Fruit fly (Drosophila melanogaster) whole organism, embryonic: Measurements from ENCODE around the gene Larp7.

ENCODE experiments used
- Adf1 ChIP-seq: fragments of 200-800 bp; sonication (Bioruptor generic); IDR thresholded peaks from 2 replicates; pipeline ENCODE4 v1.3.6; 2022; ENCODE audit warnings: missing biosample characterization, missing genetic modification characterization
- Asciz ChIP-seq: fragments of 200-800 bp; sonication (Bioruptor generic); optimal IDR thresholded peaks from 2 replicates; lab custom pipeline; 2017; ENCODE audit warnings: missing biosample characterization, mild to moderate bottlenecking, missing genetic modification characterization, missing genetic modification reagents
- B-H2 ChIP-seq: fragments of 200-800 bp; sonication (Bioruptor generic); optimal IDR thresholded peaks from 2 replicates; lab custom pipeline; 2018; ENCODE audit warnings: missing biosample characterization, mild to moderate bottlenecking, missing genetic modification characterization
- Bgb ChIP-seq: fragments of 200-800 bp; sonication (Bioruptor generic); IDR thresholded peaks from 2 replicates; pipeline ENCODE4 v1.3.6; 2022; ENCODE audit warnings: missing biosample characterization, missing genetic modification characterization; ENCODE audit not compliant: partially characterized antibody
- CG1024 ChIP-seq: fragments of 200-800 bp; sonication (Bioruptor generic); IDR thresholded peaks from 2 replicates; pipeline ENCODE4 v1.3.6; 2022; ENCODE audit warnings: missing biosample characterization, missing genetic modification characterization
- CG10462 ChIP-seq: fragments of 200-800 bp; sonication (Bioruptor generic); optimal IDR thresholded peaks from 2 replicates; lab custom pipeline; 2016; ENCODE audit warnings: missing biosample characterization, missing genetic modification characterization
- CG11456 ChIP-seq: fragments of 200-800 bp; sonication (Bioruptor generic); IDR thresholded peaks from 3 replicates; pipeline ENCODE4 v1.3.6; 2022; ENCODE audit warnings: missing biosample characterization, missing genetic modification characterization
- CG11723 ChIP-seq: fragments of 200-800 bp; sonication (Bioruptor generic); optimal IDR thresholded peaks from 2 replicates; lab custom pipeline; 2017; ENCODE audit warnings: missing biosample characterization, mild to moderate bottlenecking, missing genetic modification characterization
- CG12391 ChIP-seq: fragments of 200-800 bp; sonication (Bioruptor generic); optimal IDR thresholded peaks from 3 replicates; lab custom pipeline; 2018; ENCODE audit warnings: missing biosample characterization, mild to moderate bottlenecking, missing genetic modification characterization, moderate library complexity
- CG13296 ChIP-seq: fragments of 200-800 bp; sonication (Bioruptor generic); optimal IDR thresholded peaks from 3 replicates; lab custom pipeline; 2018; ENCODE audit warnings: missing biosample characterization, mild to moderate bottlenecking, missing genetic modification characterization
- CG13894 ChIP-seq: fragments of 200-800 bp; sonication (Bioruptor generic); optimal IDR thresholded peaks from 3 replicates; lab custom pipeline; 2018; ENCODE audit warnings: missing biosample characterization, mild to moderate bottlenecking, missing genetic modification characterization, moderate library complexity
- CG15479 ChIP-seq: fragments of 200-800 bp; sonication (Bioruptor generic); optimal IDR thresholded peaks from 3 replicates; lab custom pipeline; 2019; ENCODE audit warnings: missing biosample characterization, mild to moderate bottlenecking, missing genetic modification characterization, moderate library complexity
- CG17186 ChIP-seq: fragments of 200-800 bp; sonication (Bioruptor generic); optimal IDR thresholded peaks from 3 replicates; lab custom pipeline; 2017; ENCODE audit warnings: missing biosample characterization, missing genetic modification reagents, missing genetic modification characterization
- CG18476 ChIP-seq: fragments of 200-800 bp; sonication (Bioruptor generic); optimal IDR thresholded peaks from 2 replicates; lab custom pipeline; 2016; ENCODE audit warnings: missing biosample characterization, mild to moderate bottlenecking, missing genetic modification characterization
- CG30403 ChIP-seq: fragments of 200-800 bp; sonication (Bioruptor generic); optimal IDR thresholded peaks from 3 replicates; lab custom pipeline; 2016; ENCODE audit warnings: missing biosample characterization, missing genetic modification characterization
- CG3163 ChIP-seq: fragments of 200-800 bp; sonication (Bioruptor generic); optimal IDR thresholded peaks from 3 replicates; lab custom pipeline; 2016; ENCODE audit warnings: missing biosample characterization, missing genetic modification characterization
- CG32532 ChIP-seq: fragments of 200-800 bp; sonication (Bioruptor generic); IDR thresholded peaks from 2 replicates; pipeline ENCODE4 v1.3.6; 2022; ENCODE audit warnings: missing biosample characterization, missing genetic modification characterization
- CG32767 ChIP-seq: fragments of 200-800 bp; sonication (Bioruptor generic); IDR thresholded peaks from 2 replicates; pipeline ENCODE4 v1.3.6; 2022; ENCODE audit warnings: missing biosample characterization, missing genetic modification characterization
- CG33557 ChIP-seq: fragments of 200-800 bp; sonication (Bioruptor generic); optimal IDR thresholded peaks from 2 replicates; lab custom pipeline; 2019; ENCODE audit warnings: missing biosample characterization, mild to moderate bottlenecking, missing genetic modification characterization, moderate library complexity
- CG3407 ChIP-seq: fragments of 200-800 bp; sonication (Bioruptor generic); optimal IDR thresholded peaks from 2 replicates; lab custom pipeline; 2018; ENCODE audit warnings: missing biosample characterization, mild to moderate bottlenecking, missing genetic modification characterization
- CG3995 ChIP-seq: fragments of 200-800 bp; sonication (Bioruptor generic); optimal IDR thresholded peaks from 3 replicates; lab custom pipeline; 2016; ENCODE audit warnings: missing biosample characterization, missing genetic modification characterization
- CG4328 ChIP-seq: fragments of 200-800 bp; sonication (Bioruptor generic); optimal IDR thresholded peaks from 3 replicates; lab custom pipeline; 2017; ENCODE audit warnings: missing biosample characterization, missing genetic modification reagents, missing genetic modification characterization
- CG8388 ChIP-seq: fragments of 200-800 bp; sonication (Bioruptor generic); optimal IDR thresholded peaks from 2 replicates; lab custom pipeline; 2019; ENCODE audit warnings: missing biosample characterization, mild to moderate bottlenecking, missing genetic modification characterization, moderate library complexity
- CG8765 ChIP-seq: fragments of 200-800 bp; sonication (Bioruptor generic); IDR thresholded peaks from 2 replicates; pipeline ENCODE4 v1.3.6; 2022; ENCODE audit warnings: missing biosample characterization, missing genetic modification characterization
- CG9437 ChIP-seq: fragments of 200-800 bp; sonication (Bioruptor generic); optimal IDR thresholded peaks from 2 replicates; lab custom pipeline; 2018; ENCODE audit warnings: missing biosample characterization, mild to moderate bottlenecking, missing genetic modification characterization
- CG9609 ChIP-seq: fragments of 200-800 bp; sonication (Bioruptor generic); optimal IDR thresholded peaks from 3 replicates; lab custom pipeline; 2016; ENCODE audit warnings: missing biosample characterization, missing genetic modification characterization
- Dip3 ChIP-seq: fragments of 200-800 bp; sonication (Bioruptor generic); optimal IDR thresholded peaks from 3 replicates; lab custom pipeline; 2016; ENCODE audit warnings: missing biosample characterization, missing genetic modification characterization
- Doc3 ChIP-seq: fragments of 200-800 bp; sonication (Bioruptor generic); IDR thresholded peaks from 3 replicates; pipeline ENCODE4 v1.3.6; 2022; ENCODE audit warnings: missing biosample characterization, missing genetic modification characterization; ENCODE audit not compliant: partially characterized antibody
- Ets97D ChIP-seq: fragments of 200-800 bp; sonication (Bioruptor generic); optimal IDR thresholded peaks from 3 replicates; lab custom pipeline; 2016; ENCODE audit warnings: missing biosample characterization, missing genetic modification characterization
- Kr ChIP-seq: fragments of 200-800 bp; sonication (Bioruptor generic); optimal IDR thresholded peaks from 2 replicates; lab custom pipeline; 2017; ENCODE audit warnings: missing biosample characterization, mild to moderate bottlenecking, missing genetic modification characterization
- Pdp1 ChIP-seq, 2 experiments: fragments of 200-800 bp; sonication (Bioruptor generic); optimal IDR thresholded peaks; 3 replicates each; lab custom pipeline; 2016; ENCODE audit warnings: missing biosample characterization in 2 of 2, missing genetic modification characterization in 2 of 2, mild to moderate bottlenecking in 1 of 2, moderate library complexity in 1 of 2
- Ssrp ChIP-seq: fragments of 200-800 bp; sonication (Bioruptor generic); optimal IDR thresholded peaks from 2 replicates; lab custom pipeline; 2018; ENCODE audit warnings: missing biosample characterization, mild to moderate bottlenecking, missing genetic modification characterization, moderate library complexity
- Stat92E ChIP-seq, 3 experiments: fragments of >200 bp in 2 of 3; fragments of 200-800 bp in 1 of 3; sonication (Bioruptor generic) in 1 of 3; optimal IDR thresholded peaks; 2 replicates each; lab custom pipeline; 2017 to 2019; ENCODE audit warnings: missing biosample characterization in 3 of 3, missing genetic modification characterization in 3 of 3, mild to moderate bottlenecking in 1 of 3, moderate library complexity in 1 of 3
- aop ChIP-seq: fragments of 200-800 bp; sonication (Bioruptor generic); IDR thresholded peaks from 2 replicates; pipeline ENCODE4 v1.3.6; 2022; ENCODE audit warnings: missing biosample characterization, missing genetic modification characterization
- bigmax ChIP-seq: fragments of 200-800 bp; sonication (Bioruptor generic); optimal IDR thresholded peaks from 2 replicates; lab custom pipeline; 2018; ENCODE audit warnings: missing biosample characterization, mild to moderate bottlenecking, missing genetic modification characterization
- chif ChIP-seq, 2 experiments: fragments of 200-800 bp; sonication (Bioruptor generic); optimal IDR thresholded peaks; 3 replicates each; lab custom pipeline; 2016; ENCODE audit warnings: missing biosample characterization in 2 of 2, missing genetic modification characterization in 2 of 2
- emc ChIP-seq: fragments of 200-800 bp; sonication (Bioruptor generic); optimal IDR thresholded peaks from 2 replicates; lab custom pipeline; 2016; ENCODE audit warnings: missing biosample characterization, missing genetic modification characterization
- ftz-f1 ChIP-seq: fragments of 200-800 bp; sonication (Bioruptor generic); optimal IDR thresholded peaks from 2 replicates; lab custom pipeline; 2016; ENCODE audit warnings: missing biosample characterization, missing genetic modification characterization
- gcm2 ChIP-seq: fragments of 200-800 bp; sonication (Bioruptor generic); optimal IDR thresholded peaks from 2 replicates; lab custom pipeline; 2016; ENCODE audit warnings: missing biosample characterization, missing genetic modification characterization
- gsb ChIP-seq: fragments of 200-800 bp; sonication (Bioruptor generic); IDR thresholded peaks from 2 replicates; pipeline ENCODE4 v1.3.6; 2022; ENCODE audit warnings: missing biosample characterization, missing genetic modification characterization
- pb ChIP-seq: fragments of 200-800 bp; sonication (Bioruptor generic); optimal IDR thresholded peaks from 3 replicates; lab custom pipeline; 2016; ENCODE audit warnings: missing biosample characterization, missing genetic modification characterization
- prd ChIP-seq, 3 experiments: fragments of >200 bp in 2 of 3; fragments of 200-800 bp in 1 of 3; sonication (Bioruptor generic) in 1 of 3; optimal IDR thresholded peaks in 2 of 3; IDR thresholded peaks in 1 of 3; 2 replicates in 2 of 3; 3 replicates in 1 of 3; pipeline versions ENCODE4 v1.3.6 to Lab custom; 2017 to 2022; ENCODE audit warnings: missing biosample characterization in 1 of 3, missing genetic modification characterization in 1 of 3
- pum ChIP-seq: fragments of 200-800 bp; sonication (Bioruptor generic); optimal IDR thresholded peaks from 2 replicates; lab custom pipeline; 2016; ENCODE audit warnings: missing biosample characterization, missing genetic modification characterization
- ranshi ChIP-seq: fragments of 200-800 bp; sonication (Bioruptor generic); IDR thresholded peaks from 2 replicates; pipeline ENCODE4 v1.3.6; 2022; ENCODE audit warnings: missing biosample characterization, missing genetic modification characterization
- ro ChIP-seq: fragments of 200-800 bp; sonication (Bioruptor generic); IDR thresholded peaks from 2 replicates; pipeline ENCODE4 v1.3.6; 2022; ENCODE audit warnings: missing biosample characterization, missing genetic modification characterization
- salm ChIP-seq: fragments of 200-800 bp; sonication (Bioruptor generic); optimal IDR thresholded peaks from 2 replicates; lab custom pipeline; 2018; ENCODE audit warnings: missing biosample characterization, mild to moderate bottlenecking, missing genetic modification characterization
- toy ChIP-seq: fragments of 200-800 bp; sonication (Bioruptor generic); IDR thresholded peaks from 2 replicates; pipeline ENCODE4 v1.3.6; 2022; ENCODE audit warnings: missing biosample characterization, missing genetic modification characterization
- ttk ChIP-seq: fragments of 200-800 bp; sonication (Bioruptor generic); IDR thresholded peaks from 2 replicates; pipeline ENCODE4 v2.1.2; 2022; ENCODE audit warnings: missing biosample characterization, missing genetic modification characterization
- wdn ChIP-seq: fragments of 200-800 bp; sonication (Bioruptor generic); IDR thresholded peaks from 2 replicates; pipeline ENCODE4 v1.3.6; 2022; ENCODE audit warnings: missing biosample characterization, missing genetic modification characterization
- zen ChIP-seq: fragments of 200-800 bp; sonication (Bioruptor generic); optimal IDR thresholded peaks from 3 replicates; lab custom pipeline; 2018; ENCODE audit warnings: missing biosample characterization, mild to moderate bottlenecking, missing genetic modification characterization, moderate library complexity
- zfh2 ChIP-seq: fragments of 200-800 bp; sonication (Bioruptor generic); optimal IDR thresholded peaks from 2 replicates; lab custom pipeline; 2016; ENCODE audit warnings: missing biosample characterization, missing genetic modification characterization

Gene Larp7

dm6 chrX:9248040-9248439 lies 4.4 kb downstream of the Larp7 start (continued):
- TF ChIP-seq CG12391 (tag; lab: Kevin White, UChicago) (peak; percentile 35), chif (GFP tag; optimal IDR thresholded peaks at IDR 0.05; lab: Kevin White, UChicago) (no peak), CG1024 (GFP tag; lab: Robert Waterston, UW) (no peak), pb (GFP tag; lab: Kevin White, UChicago) (no peak), Ssrp (tag; lab: Kevin White, UChicago) (no peak), gsb (GFP tag; lab: Robert Waterston, UW) (no peak), Doc3 (GFP tag; lab: Robert Waterston, UW) (no peak), bigmax (GFP tag; lab: Kevin White, UChicago) (no peak), aop (no peak), Adf1 (GFP tag; lab: Robert Waterston, UW) (no peak), Kr (no peak), ro (GFP tag; lab: Robert Waterston, UW) (no peak), salm (no peak), CG13296 (GFP tag; lab: Kevin White, UChicago) (no peak), zen (tag; lab: Kevin White, UChicago) (peak; percentile 19), CG8765 (GFP tag; lab: Robert Waterston, UW) (no peak; the same call in 1 of the 2 replicates), CG9609 (GFP tag; lab: Kevin White, UChicago) (no peak), Ets97D (no peak), CG11456 (GFP tag; lab: Robert Waterston, UW) (no peak), CG13894 (tag; lab: Kevin White, UChicago) (no peak), CG8388 (GFP tag; lab: Kevin White, UChicago) (peak; percentile 13), CG4328 (GFP tag; lab: Kevin White, UChicago) (no peak), ftz-f1 (GFP tag; lab: Kevin White, UChicago) (no peak), CG30403 (GFP tag; lab: Kevin White, UChicago) (no peak), CG9437 (GFP tag; lab: Kevin White, UChicago) (no peak), B-H2 (no peak), pum (GFP tag; lab: Kevin White, UChicago) (no peak), CG3163 (GFP tag; lab: Kevin White, UChicago) (no peak), Dip3 (GFP tag; lab: Kevin White, UChicago) (no peak), CG15479 (GFP tag; lab: Kevin White, UChicago) (no peak), CG32767 (GFP tag; lab: Robert Waterston, UW) (no peak), ranshi (GFP tag; lab: Robert Waterston, UW) (0 out of 2 replicates have a peak, but pooled peaks have one; percentile 28), CG33557 (no peak), Pdp1 (GFP tag; optimal IDR thresholded peaks at IDR 0.05; lab: Kevin White, UChicago) (no peak), gcm2 (GFP tag; lab: Kevin White, UChicago) (no peak), CG17186 (no peak), zfh2 (no peak), CG3407 (GFP tag; lab: Kevin White, UChicago) (no peak), emc (GFP tag; lab: Kevin White, UChicago) (no peak), wdn (GFP tag; lab: Robert Waterston, UW) (no peak), toy (GFP tag; lab: Robert Waterston, UW) (no peak), Asciz (GFP tag; lab: Kevin White, UChicago) (no peak), CG3995 (GFP tag; lab: Kevin White, UChicago) (no peak), CG10462 (no peak), Bgb (no peak), CG11723 (no peak), prd (optimal IDR thresholded peaks at IDR 0.05; lab: Kevin White, UChicago) (no peak), prd (GFP tag; IDR thresholded peaks at IDR 0.05; lab: Robert Waterston, UW) (peak; percentile 53; the same call in 2 of the 3 replicates), ttk (GFP tag; lab: Robert Waterston, UW) (no peak), CG32532 (GFP tag; lab: Robert Waterston, UW) (peak; percentile 39; the same call in 1 of the 2 replicates), Stat92E (GFP tag; optimal IDR thresholded peaks at IDR 0.05; lab: Kevin White, UChicago) (no peak), CG18476 (no peak)
